Worm (Caenorhabditis elegans) whole organism, L1 larva: ENCODE data around the gene T02G5.3.

Experiments used
- C16A3.4 ChIP-seq: fragments of 150-350 bp; optimal IDR thresholded peaks from 2 replicates; lab custom pipeline; 2014; ENCODE audit warnings: missing biosample characterization, missing genetic modification characterization
- alr-1 ChIP-seq: fragments of 200-800 bp; sonication (Bioruptor generic); optimal IDR thresholded peaks from 2 replicates; lab custom pipeline; 2018; ENCODE audit warnings: borderline replicate concordance, mild to moderate bottlenecking, missing genetic modification characterization, missing compliant biosample characterization
- aly-2 ChIP-seq: fragments of 150-350 bp; optimal IDR thresholded peaks from 2 replicates; lab custom pipeline; 2014; ENCODE audit warnings: missing biosample characterization, missing genetic modification characterization
- blmp-1 ChIP-seq: fragments of 150-350 bp; optimal IDR thresholded peaks from 2 replicates; lab custom pipeline; 2014; ENCODE audit warnings: missing biosample characterization, missing genetic modification characterization
- ceh-88 ChIP-seq: fragments of 200-800 bp; sonication (Bioruptor generic); IDR thresholded peaks from 2 replicates; pipeline ENCODE4 v1.3.6; 2022; ENCODE audit warnings: missing genetic modification characterization, missing compliant biosample characterization
- efl-1 ChIP-seq, 4 experiments: fragments of 150-350 bp; optimal IDR thresholded peaks in 3 of 4; peaks in 1 of 4; 1 replicate in 1 of 4; 2 replicates in 3 of 4; lab custom pipeline; 2014; ENCODE audit warnings: missing biosample characterization in 2 of 4, missing genetic modification characterization in 2 of 4, missing genetic modification reagents in 2 of 4
- efl-3 ChIP-seq: fragments of 200-800 bp; sonication (Bioruptor generic); optimal IDR thresholded peaks from 2 replicates; lab custom pipeline; 2018; ENCODE audit warnings: mild to moderate bottlenecking, missing genetic modification characterization, missing compliant biosample characterization
- egl-13 ChIP-seq: sonication (generic microtip); optimal IDR thresholded peaks from 2 replicates; lab custom pipeline; 2016; ENCODE audit warnings: missing genotype, missing genetic modification reagents, missing genetic modification characterization, missing compliant biosample characterization
- elt-3 ChIP-seq, 6 experiments: fragments of 150-350 bp in 1 of 6; sonication (generic microtip); optimal IDR thresholded peaks; 2 replicates each; lab custom pipeline; 2017 to 2018; ENCODE audit warnings: missing biosample characterization in 6 of 6, missing genetic modification characterization in 6 of 6, inconsistent platforms in 1 of 6
- fkh-10 ChIP-seq: sonication (generic microtip); optimal IDR thresholded peaks from 2 replicates; lab custom pipeline; 2017; ENCODE audit warnings: missing biosample characterization, missing genetic modification reagents, missing genetic modification characterization
- fos-1 ChIP-seq: fragments of 150-350 bp; optimal IDR thresholded peaks from 2 replicates; lab custom pipeline; 2014; ENCODE audit warnings: missing biosample characterization, missing genetic modification characterization
- grh-1 ChIP-seq: fragments of 200-800 bp; sonication (Bioruptor generic); IDR thresholded peaks from 2 replicates; pipeline ENCODE4 v1.3.6; 2022; ENCODE audit warnings: missing genetic modification reagents, missing genetic modification characterization, missing compliant biosample characterization
- jun-1 ChIP-seq: fragments of 150-350 bp; optimal IDR thresholded peaks from 2 replicates; lab custom pipeline; 2014; ENCODE audit warnings: missing biosample characterization, missing genetic modification reagents, missing genetic modification characterization
- lin-14 ChIP-seq: fragments of 200-800 bp; sonication (Bioruptor generic); optimal IDR thresholded peaks from 2 replicates; lab custom pipeline; 2018; ENCODE audit warnings: mild to moderate bottlenecking, missing genetic modification characterization, moderate library complexity, missing compliant biosample characterization
- lin-39 ChIP-seq: fragments of 150-350 bp; optimal IDR thresholded peaks from 2 replicates; lab custom pipeline; 2014; ENCODE audit warnings: missing biosample characterization, missing genetic modification reagents, missing genetic modification characterization
- lir-3 ChIP-seq: sonication (generic microtip); optimal IDR thresholded peaks from 2 replicates; lab custom pipeline; 2016; ENCODE audit warnings: mild to moderate bottlenecking, missing genetic modification characterization, moderate library complexity, missing compliant biosample characterization; ENCODE audit not compliant: poor library complexity
- mdl-1 ChIP-seq, 2 experiments: fragments of 150-350 bp; optimal IDR thresholded peaks; 2 replicates each; lab custom pipeline; 2014 to 2017; ENCODE audit warnings: missing biosample characterization in 2 of 2, missing genetic modification characterization in 2 of 2, inconsistent platforms in 1 of 2
- mep-1 ChIP-seq: fragments of 150-350 bp; optimal IDR thresholded peaks from 2 replicates; lab custom pipeline; 2014; ENCODE audit warnings: missing biosample characterization, missing genetic modification characterization
- nhr-12 ChIP-seq: sonication (generic microtip); optimal IDR thresholded peaks from 2 replicates; lab custom pipeline; 2017; ENCODE audit warnings: missing biosample characterization, missing genetic modification characterization
- nhr-20 ChIP-seq: sonication (generic microtip); optimal IDR thresholded peaks from 2 replicates; lab custom pipeline; 2016; ENCODE audit warnings: mild to moderate bottlenecking, missing genetic modification characterization, missing compliant biosample characterization
- nhr-71 ChIP-seq: sonication (generic microtip); optimal IDR thresholded peaks from 2 replicates; lab custom pipeline; 2016; ENCODE audit warnings: mild to moderate bottlenecking, missing genetic modification characterization, moderate library complexity, missing compliant biosample characterization
- nhr-76 ChIP-seq: sonication (generic microtip); optimal IDR thresholded peaks from 2 replicates; lab custom pipeline; 2017; ENCODE audit warnings: missing biosample characterization, missing genetic modification characterization
- nhr-77 ChIP-seq: fragments of 150-350 bp; optimal IDR thresholded peaks from 2 replicates; lab custom pipeline; 2014; ENCODE audit warnings: missing biosample characterization, missing genetic modification characterization
- pax-3 ChIP-seq: fragments of 200-800 bp; sonication (Bioruptor generic); optimal IDR thresholded peaks from 2 replicates; lab custom pipeline; 2018; ENCODE audit warnings: mild to moderate bottlenecking, missing genetic modification characterization, moderate library complexity, missing compliant biosample characterization
- pqm-1 ChIP-seq: sonication (generic microtip); optimal IDR thresholded peaks from 3 replicates; lab custom pipeline; 2017; ENCODE audit warnings: missing biosample characterization, missing genetic modification characterization
- rnt-1 ChIP-seq: sonication (generic microtip); optimal IDR thresholded peaks from 2 replicates; lab custom pipeline; 2016; ENCODE audit warnings: mild to moderate bottlenecking, missing genetic modification characterization, moderate library complexity, missing compliant biosample characterization
- skn-1 ChIP-seq: fragments of 150-350 bp; optimal IDR thresholded peaks from 2 replicates; lab custom pipeline; 2014; ENCODE audit warnings: missing biosample characterization, missing genetic modification characterization
- snpc-4 ChIP-seq: fragments of 150-350 bp; optimal IDR thresholded peaks from 2 replicates; lab custom pipeline; 2014; ENCODE audit warnings: missing biosample characterization, missing genetic modification characterization
- swsn-7 ChIP-seq: sonication (generic microtip); optimal IDR thresholded peaks from 2 replicates; lab custom pipeline; 2016; ENCODE audit warnings: missing genetic modification characterization, missing compliant biosample characterization
- unc-130 ChIP-seq: fragments of 150-350 bp; optimal IDR thresholded peaks from 2 replicates; lab custom pipeline; 2017; ENCODE audit warnings: missing biosample characterization, missing genetic modification characterization, inconsistent platforms
- unc-86 ChIP-seq: sonication (generic microtip); optimal IDR thresholded peaks from 2 replicates; lab custom pipeline; 2016; ENCODE audit warnings: missing genetic modification characterization, missing compliant biosample characterization
- vab-15 ChIP-seq: sonication (generic microtip); optimal IDR thresholded peaks from 2 replicates; lab custom pipeline; 2017; ENCODE audit warnings: missing genotype, mild to moderate bottlenecking, missing genetic modification characterization, missing compliant biosample characterization
- zag-1 ChIP-seq: fragments of 150-350 bp; optimal IDR thresholded peaks from 2 replicates; lab custom pipeline; 2014; ENCODE audit warnings: missing biosample characterization, missing genetic modification characterization

The T02G5.3 gene

DNA sequence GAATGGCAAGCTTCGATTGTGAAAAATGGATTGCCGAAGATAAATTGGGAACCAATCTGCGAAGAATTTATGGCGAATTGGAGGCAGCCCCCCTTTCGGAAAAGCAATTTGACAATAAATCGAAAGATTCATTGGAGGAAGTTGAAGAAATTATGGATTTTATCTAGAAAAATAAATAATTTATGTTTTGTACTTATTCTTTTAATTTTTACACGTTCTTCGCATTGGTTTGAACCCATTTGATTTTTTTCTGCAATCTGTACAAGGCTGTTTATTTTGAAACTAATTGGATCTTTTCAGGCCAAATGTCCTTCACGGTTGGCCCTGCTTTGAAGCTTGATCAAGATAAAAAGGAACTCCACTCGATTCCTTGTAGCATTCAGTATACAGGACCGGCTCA is 40.2 kb upstream of the T02G5.3 start, which contains the start of gene ZK1127.13:
TSS of gene ZK1127.13 (plus strand) at position 301 of the 400 bp plus-strand sequence.
- no peak for TF ChIP-seq egl-13 (tag; lab: Kevin White, UChicago)
- no peak for TF ChIP-seq efl-1 (optimal IDR thresholded peaks at IDR 0.05; lab: Kevin White, UChicago)
- TF ChIP-seq efl-1 (GFP tag; optimal IDR thresholded peaks at IDR 0.05 in 1 of 2; lab: Kevin White, UChicago): peak in 1 of 2 experiments; percentile 67

DNA sequence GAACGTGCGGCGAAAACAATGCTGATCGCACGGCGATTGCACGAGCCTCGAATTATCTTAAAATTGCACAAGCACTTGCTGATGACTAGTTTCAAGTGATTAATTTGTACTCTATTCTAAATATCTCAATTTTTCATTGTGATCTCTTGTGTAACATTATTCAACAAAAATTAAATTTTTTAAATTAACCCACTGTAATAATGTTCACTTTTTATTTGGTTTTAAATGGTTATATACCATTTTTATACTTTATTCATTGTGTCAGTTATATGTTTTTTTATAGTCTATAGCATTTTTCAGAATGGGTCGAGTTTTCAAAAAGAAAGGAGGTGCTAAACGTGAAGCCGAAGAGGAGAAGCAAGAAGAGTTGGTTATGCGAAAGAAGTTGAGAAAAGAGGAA is 39.5 kb upstream of the T02G5.3 start, which contains the start of gene ZK1127.4:
TSS of gene ZK1127.4 (plus strand) at position 301 of the 400 bp plus-strand sequence.
- TF ChIP-seq fkh-10 (GFP tag; lab: Kevin White, UChicago) (no peak), blmp-1 (tag; lab: Kevin White, UChicago) (no peak), pax-3 (no peak), grh-1 (GFP tag; lab: Robert Waterston, UW) (no peak), unc-86 (no peak), unc-130 (no peak), jun-1 (tag; lab: Kevin White, UChicago) (no peak)

DNA sequence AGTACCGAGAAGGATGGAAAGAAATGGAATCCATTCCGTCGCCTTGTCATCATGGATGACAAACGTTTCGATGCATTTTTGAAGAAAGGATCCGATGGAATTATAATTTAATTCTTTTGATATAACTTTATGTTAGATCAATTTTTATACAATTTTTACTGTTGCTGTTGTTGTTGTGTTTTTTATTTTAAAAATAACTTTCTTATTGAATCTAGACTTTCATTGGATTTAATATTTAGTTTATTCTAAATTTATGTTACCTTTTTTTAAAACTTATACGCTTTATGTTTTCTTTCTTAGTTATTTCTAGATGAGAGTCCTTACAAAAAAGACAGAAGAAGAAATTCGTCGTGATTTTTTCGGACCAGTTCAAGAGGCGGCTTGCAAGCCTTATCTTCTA is 38.2 kb upstream of the T02G5.3 start, which contains the start of gene ZK1127.3:
TSS of gene ZK1127.3 (plus strand) at position 301 of the 400 bp plus-strand sequence.
- TF ChIP-seq C16A3.4 (tag; lab: Kevin White, UChicago): no peak
- no peak for TF ChIP-seq ceh-88 (GFP tag; lab: Robert Waterston, UW)
- TF ChIP-seq aly-2: no peak
- TF ChIP-seq nhr-20 (tag; lab: Kevin White, UChicago): no peak
- TF ChIP-seq alr-1: no peak
- no peak for TF ChIP-seq fos-1 (tag; lab: Kevin White, UChicago)
- no peak for TF ChIP-seq skn-1 (tag; lab: Kevin White, UChicago)
- no peak for TF ChIP-seq efl-3 (GFP tag; lab: Kevin White, UChicago)
- TF ChIP-seq mep-1: no peak
- no peak for TF ChIP-seq nhr-77 (tag; lab: Kevin White, UChicago)

DNA sequence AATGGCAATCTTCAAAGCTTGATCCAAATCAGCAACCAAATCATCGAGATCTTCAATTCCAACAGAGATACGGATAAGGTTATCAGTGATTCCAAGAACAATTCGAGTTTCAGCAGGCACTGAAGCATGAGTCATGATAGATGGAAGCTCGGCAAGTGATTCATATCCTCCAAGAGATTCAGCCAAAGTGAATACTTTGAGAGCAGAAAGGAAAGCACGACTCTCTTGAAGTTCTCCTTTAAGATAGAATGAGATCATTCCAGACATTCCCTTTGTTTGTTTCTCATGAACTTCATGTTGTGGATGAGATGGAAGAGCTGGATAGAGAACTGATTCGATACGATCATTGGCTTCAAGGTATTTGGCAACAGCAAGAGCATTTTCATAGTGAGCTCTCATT is 36.9 kb upstream of the T02G5.3 start:
- no peak for TF ChIP-seq pqm-1
- TF ChIP-seq lir-3 (tag; lab: Kevin White, UChicago): no peak
- TF ChIP-seq unc-86: no peak
- no peak for TF ChIP-seq swsn-7
- TF ChIP-seq zag-1 (tag; lab: Kevin White, UChicago): no peak
- TF ChIP-seq mdl-1 (tag; optimal IDR thresholded peaks at IDR 0.05; lab: Kevin White, UChicago): no peak
- TF ChIP-seq nhr-20 (tag; lab: Kevin White, UChicago): no peak
- TF ChIP-seq snpc-4 (tag; lab: Kevin White, UChicago): no peak
- no peak for TF ChIP-seq efl-1 (optimal IDR thresholded peaks at IDR 0.05; lab: Kevin White, UChicago)
- no peak for TF ChIP-seq efl-1 (GFP tag; optimal IDR thresholded peaks at IDR 0.05 in 1 of 2; lab: Kevin White, UChicago)
- no peak for TF ChIP-seq nhr-12 (tag; lab: Kevin White, UChicago)
- TF ChIP-seq pax-3: no peak
- TF ChIP-seq nhr-77 (tag; lab: Kevin White, UChicago): no peak
- TF ChIP-seq lin-39: no peak
- TF ChIP-seq blmp-1 (tag; lab: Kevin White, UChicago): no peak
- no peak for TF ChIP-seq nhr-71 (tag; lab: Kevin White, UChicago)
- TF ChIP-seq aly-2: no peak
- TF ChIP-seq elt-3 (tag; optimal IDR thresholded peaks at IDR 0.05; lab: Kevin White, UChicago): no peak
- no peak for TF ChIP-seq rnt-1 (tag; lab: Kevin White, UChicago)
- TF ChIP-seq vab-15: no peak
- no peak for TF ChIP-seq nhr-76 (tag; lab: Kevin White, UChicago)

DNA sequence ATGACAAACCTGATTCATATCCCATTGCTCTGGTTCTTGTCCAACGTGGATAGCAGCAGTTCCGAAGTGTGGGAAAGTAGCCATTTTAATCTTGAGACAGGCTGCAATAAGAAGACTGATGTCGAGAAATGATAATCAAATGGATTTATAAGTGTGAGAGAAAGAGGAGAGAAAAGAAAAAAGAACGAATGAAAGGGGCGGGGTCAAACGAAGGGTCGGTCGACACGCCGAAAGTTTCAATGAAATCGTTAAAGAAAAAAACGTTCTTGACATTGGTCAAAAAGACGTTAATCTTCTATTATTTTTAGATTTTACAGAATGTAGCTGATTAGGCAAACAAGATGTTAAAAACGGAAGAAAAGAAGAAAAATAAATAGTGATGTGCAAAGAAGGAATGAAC is 35.3 kb upstream of the T02G5.3 start, which contains the start of gene cth-2:
TSS of gene cth-2 (minus strand) at position 101 of the 400 bp plus-strand sequence.
- peak; percentile 12 for TF ChIP-seq mep-1
- TF ChIP-seq lin-14 (GFP tag; lab: Kevin White, UChicago): peak; percentile 32
- peak; percentile 64 for TF ChIP-seq blmp-1 (tag; lab: Kevin White, UChicago)
- no peak for TF ChIP-seq nhr-12 (tag; lab: Kevin White, UChicago)
